Fruit fly (Drosophila melanogaster) Kc167 (cell line): ENCODE results near the gene mbf1.

Experiments used
- Myc ChIP-seq: fragments of >200 bp; optimal IDR thresholded peaks from 2 replicates; lab custom pipeline; 2017; ENCODE audit warnings: missing external identifiers
- Sin3A ChIP-seq: fragments of >200 bp; optimal IDR thresholded peaks from 2 replicates; lab custom pipeline; 2018; ENCODE audit warnings: missing external identifiers
- h ChIP-seq: fragments of >200 bp; optimal IDR thresholded peaks from 3 replicates; lab custom pipeline; 2018; ENCODE audit warnings: missing external identifiers
- insv ChIP-seq: fragments of >200 bp; optimal IDR thresholded peaks from 3 replicates; lab custom pipeline; 2018; ENCODE audit warnings: missing external identifiers
- psq ChIP-seq: fragments of >200 bp; optimal IDR thresholded peaks from 2 replicates; lab custom pipeline; 2017; ENCODE audit warnings: missing external identifiers
- ttk ChIP-seq: sonication (Bioruptor generic); optimal IDR thresholded peaks from 2 replicates; lab custom pipeline; 2017; ENCODE audit warnings: missing external identifiers

mbf1 gene

DNA sequence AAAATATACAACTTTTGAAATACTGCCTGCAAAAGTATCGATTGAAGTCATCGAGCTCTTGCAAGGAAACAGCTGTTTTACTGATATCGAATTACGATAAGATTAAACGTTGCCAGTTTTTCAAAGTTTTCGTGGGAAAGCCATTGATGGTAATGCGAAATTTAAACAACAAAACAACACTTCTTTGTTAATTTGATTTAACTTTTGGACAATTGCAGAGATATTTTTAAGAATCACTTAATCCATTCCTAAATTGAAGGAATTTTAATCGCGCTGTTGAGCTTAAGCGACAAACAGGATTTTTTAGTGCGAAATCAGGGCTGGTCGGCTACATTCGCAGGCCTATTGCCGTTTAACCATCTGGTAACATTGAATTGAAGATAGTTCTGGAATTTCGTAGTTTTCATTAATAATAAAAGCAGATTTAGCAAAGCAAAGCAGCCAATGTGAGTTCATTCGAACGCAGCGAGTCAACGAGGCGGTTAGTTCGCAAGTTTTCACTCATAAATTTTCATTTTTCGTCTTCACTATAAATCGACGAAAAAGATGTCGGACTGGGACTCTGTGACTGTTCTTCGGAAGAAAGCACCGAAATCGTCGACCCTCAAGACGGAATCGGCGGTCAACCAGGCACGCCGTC, at the start of gene mbf1:
TSS of gene mbf1 (plus strand) at position 130 of the 640 bp plus-strand sequence.
- TF ChIP-seq Myc (lab: Kevin White, UChicago) (no peak), psq (no peak), insv (lab: Kevin White, UChicago) (no peak), ttk (lab: Kevin White, UChicago) (no peak), Sin3A (lab: Kevin White, UChicago) (no peak), h (lab: Kevin White, UChicago) (no peak)

DNA sequence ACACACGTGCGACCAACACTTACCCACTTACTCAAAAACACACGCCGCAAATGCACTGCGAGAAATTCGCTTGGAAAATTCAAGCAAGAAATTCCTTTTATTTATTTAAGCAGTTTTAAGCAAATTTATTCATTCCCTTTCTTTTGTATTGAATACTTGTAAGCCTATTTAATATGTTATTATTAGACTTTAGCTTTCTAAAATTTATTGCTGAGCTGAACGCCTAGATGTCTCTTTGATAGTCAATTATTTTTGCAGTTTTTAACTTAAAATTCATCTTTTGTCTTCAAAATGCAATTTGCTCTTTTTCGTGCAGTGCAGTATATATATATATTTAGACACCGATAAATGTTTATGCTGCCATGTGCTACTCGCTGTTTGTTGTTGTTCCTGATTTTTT, 40.3 kb upstream of the mbf1 start:
- no peak for TF ChIP-seq ttk (lab: Kevin White, UChicago)

DNA sequence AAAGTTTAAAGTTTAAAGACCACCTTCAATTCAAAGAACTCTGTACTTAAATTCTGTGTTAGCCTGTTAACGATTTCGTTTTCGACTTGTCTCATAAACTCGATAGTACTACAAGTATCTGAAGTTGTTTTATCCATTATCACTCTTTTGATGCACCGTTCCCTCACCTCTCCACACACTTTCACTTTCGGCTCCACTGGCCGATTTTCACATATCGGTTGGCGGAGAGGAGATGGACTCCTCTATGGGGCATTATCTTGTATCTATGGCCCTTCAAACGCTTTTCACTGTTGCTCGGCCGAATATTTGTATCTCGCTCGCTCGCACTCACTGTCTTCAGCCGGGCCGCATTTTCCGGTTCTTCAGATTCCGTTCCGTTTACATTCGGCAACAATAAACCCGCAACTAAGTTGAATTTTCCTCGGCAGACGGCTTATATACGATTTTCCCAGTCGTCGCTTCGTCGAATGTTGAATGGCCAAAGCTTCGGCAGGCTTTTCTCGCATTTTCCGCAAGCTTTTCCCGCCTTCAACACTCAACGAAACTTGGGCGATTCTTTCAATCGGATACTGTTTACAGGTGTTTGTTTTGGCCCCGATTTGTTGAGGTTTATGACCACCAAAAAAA, 31.1 kb upstream of the mbf1 start, which contains the start of gene CG43373:
TSS of gene CG43373 (minus strand) at position 373 of the 627 bp plus-strand sequence.
- TF ChIP-seq ttk (lab: Kevin White, UChicago) = no peak
- TF ChIP-seq h (lab: Kevin White, UChicago) = no peak
- no peak for TF ChIP-seq insv (lab: Kevin White, UChicago)
- no peak for TF ChIP-seq psq
- no peak for TF ChIP-seq Myc (lab: Kevin White, UChicago)

DNA sequence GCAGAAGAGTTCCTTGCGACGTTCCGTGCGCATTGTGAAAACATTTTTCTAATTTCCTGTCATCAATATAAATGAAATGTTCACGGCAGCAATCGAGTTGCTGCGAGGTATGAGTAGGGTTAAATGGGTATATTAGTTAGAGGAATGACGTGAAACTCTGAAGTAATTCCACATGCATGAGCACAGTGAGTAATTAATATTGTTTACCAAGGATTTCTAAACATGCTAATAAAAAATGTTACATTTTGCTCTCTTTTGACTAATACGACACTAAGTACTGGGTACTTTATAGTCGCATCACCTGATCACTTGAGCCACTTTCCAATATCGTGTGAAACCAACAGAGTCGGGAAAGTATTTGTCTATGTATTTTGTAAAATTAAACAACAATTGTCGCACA, 30.0 kb upstream of the mbf1 start:
- TF ChIP-seq h (lab: Kevin White, UChicago) (no peak), Myc (lab: Kevin White, UChicago) (no peak)

DNA sequence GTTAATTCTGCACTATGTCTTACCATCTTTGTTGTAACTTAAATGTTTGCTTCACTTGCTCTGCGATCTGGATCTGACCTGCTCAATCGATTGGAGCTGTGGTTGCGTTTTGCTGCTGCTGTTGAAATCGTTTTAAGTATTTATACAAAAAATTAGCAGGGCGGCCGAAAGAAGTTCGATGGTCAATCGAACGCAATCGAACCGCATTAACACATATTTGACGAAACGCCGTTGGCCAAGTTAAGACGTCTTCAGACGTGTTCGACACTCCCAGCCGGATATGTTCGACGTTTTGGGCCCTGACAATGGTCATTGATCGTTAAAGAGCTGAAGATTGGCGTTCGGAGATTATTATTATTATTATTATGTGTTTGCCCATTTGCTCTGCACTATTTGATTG, 28.7 kb upstream of the mbf1 start, which contains the start of gene CG13033:
TSS of gene CG13033 (minus strand) at position 118 of the 400 bp plus-strand sequence.
- TF ChIP-seq Sin3A (lab: Kevin White, UChicago) (no peak), Myc (lab: Kevin White, UChicago) (no peak), insv (lab: Kevin White, UChicago) (no peak), psq (no peak), ttk (lab: Kevin White, UChicago) (no peak), h (lab: Kevin White, UChicago) (no peak)

DNA sequence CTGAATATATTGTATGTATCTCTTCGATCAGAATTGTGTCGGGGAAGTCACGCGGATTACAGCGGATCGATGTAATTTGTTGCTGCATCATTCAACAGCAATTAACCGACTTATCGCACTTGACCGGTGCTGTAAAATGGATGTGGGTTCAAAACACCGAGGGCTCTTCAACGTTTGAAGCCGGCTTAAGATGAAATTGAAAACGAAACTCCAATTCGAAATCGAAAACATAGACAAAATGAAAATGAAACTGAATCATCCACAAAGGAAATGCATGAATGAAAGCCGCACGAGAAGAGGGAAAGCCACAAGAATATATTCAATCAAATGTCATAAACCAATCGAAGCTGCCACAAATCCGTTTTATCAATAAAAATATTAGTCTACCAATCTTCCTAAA, 28.1 kb upstream of the mbf1 start:
- no peak for TF ChIP-seq Myc (lab: Kevin White, UChicago)
- TF ChIP-seq insv (lab: Kevin White, UChicago) = no peak
- TF ChIP-seq ttk (lab: Kevin White, UChicago) = no peak
- no peak for TF ChIP-seq h (lab: Kevin White, UChicago)
- TF ChIP-seq psq = no peak
- TF ChIP-seq Sin3A (lab: Kevin White, UChicago) = no peak

DNA sequence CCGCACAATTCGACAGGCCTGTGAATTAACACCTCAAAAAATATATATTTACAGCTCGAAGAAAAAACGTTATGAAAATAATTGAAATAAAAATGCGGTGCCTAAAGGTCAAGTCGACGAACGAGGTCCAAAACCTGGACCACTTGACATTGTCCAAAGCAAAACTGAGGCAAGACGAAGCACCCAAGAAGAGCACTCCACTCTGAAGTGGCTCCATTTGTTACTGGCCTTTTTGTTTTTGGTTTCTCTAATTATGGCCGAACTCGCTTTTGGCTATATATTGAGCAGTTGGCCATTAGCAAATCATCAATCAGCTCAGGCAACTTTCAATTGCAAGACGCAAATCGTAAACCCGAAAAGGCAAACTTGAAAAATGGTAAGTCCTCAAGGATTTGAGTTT, 17.7 kb upstream of the mbf1 start, which contains the start of gene CG4229:
TSS of gene CG4229 (plus strand) at position 301 of the 400 bp plus-strand sequence.
- TF ChIP-seq psq (no peak), Myc (lab: Kevin White, UChicago) (no peak), ttk (lab: Kevin White, UChicago) (no peak), Sin3A (lab: Kevin White, UChicago) (no peak), h (lab: Kevin White, UChicago) (no peak), insv (lab: Kevin White, UChicago) (no peak)

DNA sequence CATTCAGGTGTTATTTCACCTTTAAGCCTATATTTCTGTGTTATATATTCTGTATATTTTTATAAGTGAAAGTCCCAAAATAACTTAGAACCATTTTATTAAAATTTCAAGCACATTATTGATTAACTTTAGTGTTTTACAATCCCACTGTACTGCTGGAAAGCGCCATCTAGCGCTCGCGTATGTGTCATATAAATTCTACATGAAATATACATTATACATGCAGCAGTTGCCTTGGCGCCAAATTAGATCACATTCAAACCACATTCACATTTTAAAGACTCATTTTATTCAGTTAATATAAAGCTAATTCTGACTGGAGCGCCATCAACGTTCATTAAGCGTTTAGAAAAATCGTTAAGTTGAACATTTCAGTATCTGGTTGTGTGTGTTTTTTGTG, 10.9 kb upstream of the mbf1 start:
- TF ChIP-seq insv (lab: Kevin White, UChicago) (no peak), psq (no peak), Sin3A (lab: Kevin White, UChicago) (no peak)

DNA sequence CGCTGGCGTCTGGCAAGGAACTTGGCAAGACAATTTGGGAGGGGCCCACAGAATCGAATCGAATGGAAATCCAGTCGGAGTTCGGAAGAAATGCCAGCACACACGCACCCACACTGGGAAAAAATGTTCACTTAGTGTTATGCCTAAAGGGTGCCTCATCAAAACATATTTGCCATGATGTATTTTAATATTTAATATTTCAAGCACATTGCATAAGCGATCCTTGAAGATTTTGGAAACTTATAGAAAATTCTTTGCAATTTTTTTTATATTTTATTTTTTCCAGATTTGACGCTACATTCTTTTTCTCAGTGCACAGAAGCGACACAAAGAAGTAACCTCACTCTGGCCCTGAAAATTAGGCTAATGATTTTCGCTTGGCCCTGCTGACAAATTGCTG, 8.1 kb upstream of the mbf1 start:
- no peak for TF ChIP-seq ttk (lab: Kevin White, UChicago)
- TF ChIP-seq Myc (lab: Kevin White, UChicago) = no peak
- no peak for TF ChIP-seq h (lab: Kevin White, UChicago)
- no peak for TF ChIP-seq psq
- no peak for TF ChIP-seq Sin3A (lab: Kevin White, UChicago)
- TF ChIP-seq insv (lab: Kevin White, UChicago) = no peak

DNA sequence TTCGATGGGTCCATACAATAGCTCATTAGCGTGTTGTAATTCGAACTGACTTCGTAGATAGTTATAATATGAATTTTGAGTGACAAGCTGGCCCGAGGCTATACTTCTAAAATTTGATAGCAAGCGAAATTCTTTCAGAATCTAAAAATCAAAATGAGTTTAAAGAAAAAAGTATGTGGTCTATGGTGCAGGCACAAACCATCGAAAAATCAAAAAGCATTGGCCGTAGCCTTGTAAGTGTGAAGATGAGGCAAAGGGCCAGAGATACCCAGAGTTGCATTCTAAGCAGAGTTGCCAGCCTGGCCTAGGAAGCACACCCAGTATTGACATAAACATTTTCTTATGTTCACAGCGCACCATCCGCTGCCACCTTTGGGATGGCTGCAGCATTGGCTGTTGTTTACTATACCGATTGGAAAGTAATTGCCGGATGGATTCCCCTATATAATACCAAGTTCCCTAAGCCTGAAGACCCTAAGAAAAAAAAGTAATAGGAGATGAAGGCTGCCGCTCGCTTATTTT, 7.5 kb upstream of the mbf1 start, which contains the start of gene UQCR-6.4L:
TSS of gene UQCR-6.4L (plus strand) at position 51 of the 522 bp plus-strand sequence.
- no peak for TF ChIP-seq Myc (lab: Kevin White, UChicago)
- TF ChIP-seq h (lab: Kevin White, UChicago) = no peak
- TF ChIP-seq insv (lab: Kevin White, UChicago) = no peak
- TF ChIP-seq Sin3A (lab: Kevin White, UChicago) = no peak
- no peak for TF ChIP-seq ttk (lab: Kevin White, UChicago)
- TF ChIP-seq psq = no peak

DNA sequence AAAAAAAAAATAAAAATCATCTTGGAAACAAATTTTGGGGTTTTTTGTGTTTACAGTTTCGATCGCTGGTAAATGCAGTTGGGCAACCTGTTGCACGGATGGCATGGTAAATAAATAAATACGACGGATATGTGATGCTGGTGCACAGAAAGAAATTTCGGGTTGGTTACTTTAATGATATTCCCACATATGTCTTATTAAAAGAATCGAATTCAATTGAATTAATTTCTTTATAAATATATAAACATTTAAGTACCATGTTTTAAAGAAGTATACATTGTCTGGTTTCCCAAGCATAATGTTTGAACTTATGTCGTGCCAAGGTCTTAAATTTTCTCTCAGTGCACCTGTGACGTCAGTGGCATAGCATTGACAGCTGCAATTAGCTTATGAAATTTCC, 6.7 kb upstream of the mbf1 start:
- TF ChIP-seq Sin3A (lab: Kevin White, UChicago) (no peak), Myc (lab: Kevin White, UChicago) (no peak), psq (no peak), ttk (lab: Kevin White, UChicago) (no peak), h (lab: Kevin White, UChicago) (no peak), insv (lab: Kevin White, UChicago) (no peak)

DNA sequence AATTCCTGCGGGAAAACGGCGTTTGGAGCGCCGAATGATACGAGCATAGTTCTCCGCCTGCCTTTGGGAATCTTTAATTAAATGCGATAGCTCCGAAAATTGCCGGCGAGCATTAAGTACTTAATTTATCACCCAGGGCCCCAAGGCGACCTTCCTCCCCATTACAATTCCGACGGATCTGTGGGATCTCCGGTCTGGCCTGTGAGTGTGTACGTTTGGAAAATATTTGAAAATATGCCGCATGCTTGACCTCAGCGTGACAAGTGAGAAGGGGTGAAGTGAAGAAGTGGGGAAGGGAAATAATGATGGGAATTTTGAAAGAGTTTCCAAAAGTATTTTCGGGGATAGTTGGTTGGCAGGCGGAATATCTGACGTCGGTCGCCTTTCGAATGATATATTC, 4.8 kb upstream of the mbf1 start:
- TF ChIP-seq Myc (lab: Kevin White, UChicago) (no peak), insv (lab: Kevin White, UChicago) (no peak), psq (no peak), ttk (lab: Kevin White, UChicago) (no peak), h (lab: Kevin White, UChicago) (no peak), Sin3A (lab: Kevin White, UChicago) (no peak)
